Fruit fly (Drosophila melanogaster) whole organism, embryonic: ENCODE measurements around the gene CG11986.

Experiments used
- BEAF-32 ChIP-seq: fragments of 200-800 bp; sonication (Bioruptor generic); optimal IDR thresholded peaks from 3 replicates; lab custom pipeline; 2017; ENCODE audit warnings: missing biosample characterization, missing genetic modification characterization, mild to moderate bottlenecking, moderate library complexity, missing genetic modification reagents
- Bgb ChIP-seq: fragments of 200-800 bp; sonication (Bioruptor generic); IDR thresholded peaks from 2 replicates; pipeline ENCODE4 v1.3.6; 2022; ENCODE audit warnings: missing biosample characterization, missing genetic modification characterization; ENCODE audit not compliant: partially characterized antibody
- CG10543 ChIP-seq: fragments of 200-800 bp; sonication (Bioruptor generic); optimal IDR thresholded peaks from 3 replicates; lab custom pipeline; 2017; ENCODE audit warnings: missing biosample characterization, mild to moderate bottlenecking, missing genetic modification characterization, moderate library complexity
- CG10959 ChIP-seq: fragments of 200-800 bp; sonication (Bioruptor generic); IDR thresholded peaks from 2 replicates; pipeline ENCODE4 v1.3.6; 2022; ENCODE audit warnings: missing biosample characterization, missing genetic modification characterization
- CG12155 ChIP-seq: fragments of 200-800 bp; sonication (Bioruptor generic); optimal IDR thresholded peaks from 3 replicates; lab custom pipeline; 2016; ENCODE audit warnings: missing biosample characterization, missing genetic modification characterization
- CG12391 ChIP-seq: fragments of 200-800 bp; sonication (Bioruptor generic); optimal IDR thresholded peaks from 3 replicates; lab custom pipeline; 2018; ENCODE audit warnings: missing biosample characterization, mild to moderate bottlenecking, missing genetic modification characterization, moderate library complexity
- CG13296 ChIP-seq: fragments of 200-800 bp; sonication (Bioruptor generic); optimal IDR thresholded peaks from 3 replicates; lab custom pipeline; 2018; ENCODE audit warnings: missing biosample characterization, mild to moderate bottlenecking, missing genetic modification characterization
- CG14710 ChIP-seq: fragments of 200-800 bp; sonication (Bioruptor generic); optimal IDR thresholded peaks from 3 replicates; lab custom pipeline; 2019; ENCODE audit warnings: missing biosample characterization, mild to moderate bottlenecking, missing genetic modification characterization, moderate library complexity
- CG15269 ChIP-seq: fragments of 200-800 bp; sonication (Bioruptor generic); optimal IDR thresholded peaks from 2 replicates; lab custom pipeline; 2018; ENCODE audit warnings: missing biosample characterization, mild to moderate bottlenecking, missing genetic modification characterization, moderate library complexity
- CG15514 ChIP-seq: fragments of 200-800 bp; sonication (Bioruptor generic); optimal IDR thresholded peaks from 3 replicates; lab custom pipeline; 2017; ENCODE audit warnings: missing biosample characterization, missing genetic modification characterization, mild to moderate bottlenecking, moderate library complexity, missing genetic modification reagents
- CG16815 ChIP-seq: fragments of 200-800 bp; sonication (Bioruptor generic); optimal IDR thresholded peaks from 3 replicates; lab custom pipeline; 2017; ENCODE audit warnings: missing biosample characterization, mild to moderate bottlenecking, missing genetic modification characterization
- CG1832 ChIP-seq: fragments of 200-800 bp; sonication (Bioruptor generic); optimal IDR thresholded peaks from 2 replicates; lab custom pipeline; 2017; ENCODE audit warnings: missing biosample characterization, mild to moderate bottlenecking, missing genetic modification characterization, inconsistent platforms
- CG2120 ChIP-seq: fragments of 200-800 bp; sonication (Bioruptor generic); optimal IDR thresholded peaks from 3 replicates; lab custom pipeline; 2016; ENCODE audit warnings: missing biosample characterization, missing genetic modification characterization
- CG2199 ChIP-seq: fragments of 200-800 bp; sonication (Bioruptor generic); IDR thresholded peaks from 3 replicates; pipeline ENCODE4 v1.3.6; 2022; ENCODE audit warnings: missing biosample characterization, missing genetic modification characterization
- CG3838 ChIP-seq: fragments of 200-800 bp; sonication (Bioruptor generic); optimal IDR thresholded peaks from 3 replicates; lab custom pipeline; 2016; ENCODE audit warnings: missing biosample characterization, missing genetic modification characterization
- CkIIα-i1 ChIP-seq: fragments of 200-800 bp; sonication (Bioruptor generic); IDR thresholded peaks from 2 replicates; pipeline ENCODE4 v1.3.6; 2022; ENCODE audit warnings: missing biosample characterization, missing genetic modification characterization
- D19B ChIP-seq: fragments of 200-800 bp; sonication (Bioruptor generic); optimal IDR thresholded peaks from 2 replicates; lab custom pipeline; 2017; ENCODE audit warnings: missing biosample characterization, mild to moderate bottlenecking, missing genetic modification characterization
- Doc3 ChIP-seq: fragments of 200-800 bp; sonication (Bioruptor generic); IDR thresholded peaks from 3 replicates; pipeline ENCODE4 v1.3.6; 2022; ENCODE audit warnings: missing biosample characterization, missing genetic modification characterization; ENCODE audit not compliant: partially characterized antibody
- Fer2 ChIP-seq: fragments of 200-800 bp; sonication (Bioruptor generic); optimal IDR thresholded peaks from 2 replicates; lab custom pipeline; 2018; ENCODE audit warnings: missing biosample characterization, mild to moderate bottlenecking, missing genetic modification characterization, moderate library complexity
- Hr51 ChIP-seq, 2 experiments: fragments of 200-800 bp; sonication (Bioruptor generic); optimal IDR thresholded peaks; 2 replicates in 1 of 2; 3 replicates in 1 of 2; lab custom pipeline; 2016 to 2018; ENCODE audit warnings: missing biosample characterization in 2 of 2, missing genetic modification characterization in 2 of 2, mild to moderate bottlenecking in 1 of 2, moderate library complexity in 1 of 2
- Meics ChIP-seq: fragments of 200-800 bp; sonication (Bioruptor generic); optimal IDR thresholded peaks from 2 replicates; lab custom pipeline; 2017; ENCODE audit warnings: missing biosample characterization, mild to moderate bottlenecking, missing genetic modification characterization
- Optix ChIP-seq: fragments of 200-800 bp; sonication (Bioruptor generic); IDR thresholded peaks from 3 replicates; pipeline ENCODE4 v1.3.6; 2022; ENCODE audit warnings: missing biosample characterization, missing genetic modification characterization
- PHDP ChIP-seq: fragments of 200-800 bp; sonication (Bioruptor generic); optimal IDR thresholded peaks from 3 replicates; lab custom pipeline; 2018; ENCODE audit warnings: missing biosample characterization, mild to moderate bottlenecking, missing genetic modification characterization, moderate library complexity
- Pdp1 ChIP-seq, 2 experiments: fragments of 200-800 bp; sonication (Bioruptor generic); optimal IDR thresholded peaks; 3 replicates each; lab custom pipeline; 2016; ENCODE audit warnings: missing biosample characterization in 2 of 2, missing genetic modification characterization in 2 of 2, mild to moderate bottlenecking in 1 of 2, moderate library complexity in 1 of 2
- Ssrp ChIP-seq: fragments of 200-800 bp; sonication (Bioruptor generic); optimal IDR thresholded peaks from 2 replicates; lab custom pipeline; 2018; ENCODE audit warnings: missing biosample characterization, mild to moderate bottlenecking, missing genetic modification characterization, moderate library complexity
- TFAM ChIP-seq: fragments of 200-800 bp; sonication (Bioruptor generic); optimal IDR thresholded peaks from 2 replicates; lab custom pipeline; 2017; ENCODE audit warnings: missing biosample characterization, missing genetic modification characterization, inconsistent platforms
- Trl ChIP-seq, 3 experiments: fragments of >200 bp in 2 of 3; fragments of 200-800 bp in 1 of 3; sonication (Bioruptor generic) in 1 of 3; optimal IDR thresholded peaks; 2 replicates in 1 of 3; 3 replicates in 2 of 3; lab custom pipeline; 2016 to 2017; ENCODE audit warnings: missing biosample characterization in 1 of 3, missing genetic modification characterization in 1 of 3
- Vsx1 ChIP-seq: fragments of 200-800 bp; sonication (Bioruptor generic); optimal IDR thresholded peaks from 2 replicates; lab custom pipeline; 2017; ENCODE audit warnings: missing biosample characterization, mild to moderate bottlenecking, missing genetic modification characterization, missing genetic modification reagents
- abd-A ChIP-seq: fragments of 200-800 bp; sonication (Bioruptor generic); optimal IDR thresholded peaks from 3 replicates; lab custom pipeline; 2019; ENCODE audit warnings: missing biosample characterization, mild to moderate bottlenecking, missing genetic modification characterization, moderate library complexity
- bcd ChIP-seq: fragments of 200-800 bp; sonication (Bioruptor generic); optimal IDR thresholded peaks from 2 replicates; lab custom pipeline; 2017; ENCODE audit warnings: missing biosample characterization, mild to moderate bottlenecking, missing genetic modification characterization
- caup ChIP-seq: fragments of 200-800 bp; sonication (Bioruptor generic); optimal IDR thresholded peaks from 3 replicates; lab custom pipeline; 2017; ENCODE audit warnings: missing biosample characterization, mild to moderate bottlenecking, missing genetic modification characterization, moderate library complexity; ENCODE audit not compliant: severe bottlenecking
- cwo ChIP-seq: fragments of 200-800 bp; sonication (Bioruptor generic); optimal IDR thresholded peaks from 3 replicates; lab custom pipeline; 2017; ENCODE audit warnings: missing biosample characterization, missing genetic modification characterization, mild to moderate bottlenecking, moderate library complexity, missing genetic modification reagents
- dmrt11E ChIP-seq: fragments of 200-800 bp; sonication (Bioruptor generic); optimal IDR thresholded peaks from 3 replicates; lab custom pipeline; 2018; ENCODE audit warnings: missing biosample characterization, mild to moderate bottlenecking, missing genetic modification characterization, moderate library complexity
- dmrt99B ChIP-seq: fragments of 200-800 bp; sonication (Bioruptor generic); optimal IDR thresholded peaks from 2 replicates; lab custom pipeline; 2018; ENCODE audit warnings: missing biosample characterization, mild to moderate bottlenecking, missing genetic modification characterization, moderate library complexity
- esg ChIP-seq: fragments of 200-800 bp; sonication (Bioruptor generic); conservative IDR thresholded peaks from 2 replicates; pipeline ENCODE4 v1.3.6; 2022; ENCODE audit warnings: missing biosample characterization, missing genetic modification characterization
- ftz-f1 ChIP-seq: fragments of 200-800 bp; sonication (Bioruptor generic); optimal IDR thresholded peaks from 2 replicates; lab custom pipeline; 2016; ENCODE audit warnings: missing biosample characterization, missing genetic modification characterization
- grau ChIP-seq: fragments of 200-800 bp; optimal IDR thresholded peaks from 3 replicates; lab custom pipeline; 2019; ENCODE audit warnings: missing biosample characterization, mild to moderate bottlenecking, missing genetic modification characterization, moderate library complexity
- ham ChIP-seq: fragments of 200-800 bp; sonication (Bioruptor generic); IDR thresholded peaks from 2 replicates; pipeline ENCODE4 v1.3.6; 2022; ENCODE audit warnings: missing biosample characterization, missing genetic modification characterization
- jigr1 ChIP-seq: fragments of 200-800 bp; sonication (Bioruptor generic); IDR thresholded peaks from 3 replicates; pipeline ENCODE4 v1.3.6; 2022; ENCODE audit warnings: missing biosample characterization, missing genetic modification characterization
- klu ChIP-seq: fragments of 200-800 bp; sonication (Bioruptor generic); IDR thresholded peaks from 2 replicates; pipeline ENCODE4 v1.3.6; 2022; ENCODE audit warnings: missing biosample characterization, missing genetic modification characterization
- lola ChIP-seq, 3 experiments: fragments of >200 bp in 2 of 3; fragments of 200-800 bp in 1 of 3; sonication (Bioruptor generic) in 1 of 3; optimal IDR thresholded peaks; 2 replicates each; lab custom pipeline; 2017 to 2019; ENCODE audit warnings: missing biosample characterization in 3 of 3, missing genetic modification characterization in 3 of 3, mild to moderate bottlenecking in 1 of 3, moderate library complexity in 1 of 3
- mam ChIP-seq: fragments of 200-800 bp; sonication (Bioruptor generic); optimal IDR thresholded peaks from 3 replicates; lab custom pipeline; 2016; ENCODE audit warnings: missing biosample characterization, missing genetic modification characterization
- org-1 ChIP-seq: fragments of 200-800 bp; sonication (Bioruptor generic); optimal IDR thresholded peaks from 2 replicates; lab custom pipeline; 2017; ENCODE audit warnings: missing biosample characterization, missing genetic modification characterization
- pros ChIP-seq: fragments of 200-800 bp; sonication (Bioruptor generic); optimal IDR thresholded peaks from 3 replicates; lab custom pipeline; 2019; ENCODE audit warnings: missing biosample characterization, mild to moderate bottlenecking, missing genetic modification characterization, moderate library complexity
- salm ChIP-seq: fragments of 200-800 bp; sonication (Bioruptor generic); optimal IDR thresholded peaks from 2 replicates; lab custom pipeline; 2018; ENCODE audit warnings: missing biosample characterization, mild to moderate bottlenecking, missing genetic modification characterization
- tio ChIP-seq: fragments of 200-800 bp; sonication (Bioruptor generic); optimal IDR thresholded peaks from 2 replicates; lab custom pipeline; 2017; ENCODE audit warnings: missing biosample characterization, missing genetic modification characterization, inconsistent platforms
- zf30C ChIP-seq: fragments of 200-800 bp; sonication (Bioruptor generic); optimal IDR thresholded peaks from 3 replicates; lab custom pipeline; 2018; ENCODE audit warnings: missing biosample characterization, mild to moderate bottlenecking, missing genetic modification characterization

Gene CG11986

dm6 chr3R:9054442-9055118, 39.3 kb downstream of the CG11986 start (continued):
- TF ChIP-seq CG10543 (GFP tag; lab: Kevin White, UChicago) (peak; percentile 75), CG10959 (GFP tag; lab: Robert Waterston, UW) (no peak), org-1 (GFP tag; lab: Kevin White, UChicago) (peak; percentile 34), CG2120 (GFP tag; lab: Kevin White, UChicago) (peak; percentile 67), mam (GFP tag; lab: Kevin White, UChicago) (no peak), zf30C (GFP tag; lab: Kevin White, UChicago) (peak; percentile 87), CG13296 (peak; percentile 68), TFAM (GFP tag; lab: Kevin White, UChicago) (peak; percentile 6), caup (GFP tag; lab: Kevin White, UChicago) (peak; percentile 66), Ssrp (tag; lab: Kevin White, UChicago) (peak; percentile 56), BEAF-32 (GFP tag; lab: Kevin White, UChicago) (no peak), lola (GFP tag; optimal IDR thresholded peaks at IDR 0.05; lab: Kevin White, UChicago) (peak in 1 of 3 experiments; percentile 9), Trl (optimal IDR thresholded peaks at IDR 0.05; lab: Kevin White, UChicago) (peak; percentile 28 to 87), Trl (GFP tag; optimal IDR thresholded peaks at IDR 0.05; lab: Kevin White, UChicago) (no peak), jigr1 (GFP tag; lab: Robert Waterston, UW) (no peak), ham (GFP tag; lab: Robert Waterston, UW) (no peak), tio (GFP tag; lab: Kevin White, UChicago) (peak; percentile 37), CG3838 (GFP tag; lab: Kevin White, UChicago) (peak; percentile 3), Meics (GFP tag; lab: Kevin White, UChicago) (peak; percentile 78), CG2199 (GFP tag; lab: Robert Waterston, UW) (no peak), Hr51 (GFP tag; optimal IDR thresholded peaks at IDR 0.05; lab: Kevin White, UChicago) (peak; percentile 31 to 69), pros (GFP tag; lab: Kevin White, UChicago) (peak; percentile 52), CG12155 (GFP tag; lab: Kevin White, UChicago) (peak; percentile 62), Doc3 (GFP tag; lab: Robert Waterston, UW) (no peak), Pdp1 (GFP tag; optimal IDR thresholded peaks at IDR 0.05; lab: Kevin White, UChicago) (peak in 1 of 2 experiments; percentile 77), CG16815 (GFP tag; lab: Kevin White, UChicago) (peak; percentile 49), abd-A (peak; percentile 95), klu (GFP tag; lab: Robert Waterston, UW) (no peak), Bgb (GFP tag; lab: Robert Waterston, UW) (no peak), dmrt99B (tag; lab: Kevin White, UChicago) (peak; percentile 73), grau (tag; lab: Kevin White, UChicago) (peak; percentile 59), CG14710 (tag; lab: Kevin White, UChicago) (peak; percentile 15), bcd (GFP tag; lab: Kevin White, UChicago) (peak; percentile 57), esg (GFP tag; lab: Robert Waterston, UW) (no peak), dmrt11E (peak; percentile 56), D19B (no peak), CG12391 (peak; percentile 78), ftz-f1 (GFP tag; lab: Kevin White, UChicago) (no peak), CkIIα-i1 (GFP tag; lab: Robert Waterston, UW) (no peak), CG15269 (tag; lab: Kevin White, UChicago) (peak; percentile 80), salm (peak; percentile 44), Optix (no peak), Fer2 (tag; lab: Kevin White, UChicago) (peak; percentile 31), CG1832 (GFP tag; lab: Kevin White, UChicago) (peak; percentile 26), cwo (GFP tag; lab: Kevin White, UChicago) (peak; percentile 58), Vsx1 (peak; percentile 1), PHDP (tag; lab: Kevin White, UChicago) (peak; percentile 80), CG15514 (GFP tag; lab: Kevin White, UChicago) (peak; percentile 78)
